Fruit fly (Drosophila melanogaster): Measurements from ENCODE around the gene CG10877.

CG10877 gene

dm6 chr3R:20558106-20558489, 5.8 kb downstream of the CG10877 start (continued):
- TF ChIP-seq CG9437 (GFP tag; optimal IDR thresholded peaks at IDR 0.05) = peak; percentile 13
- no peak for TF ChIP-seq CG15269 (tag; optimal IDR thresholded peaks at IDR 0.05)
- TF ChIP-seq Dll (GFP tag; IDR thresholded peaks at IDR 0.05; ENCODE audit: partially characterized antibody) = peak; percentile 69
- peak in 1 of 2 experiments; percentile 23 for TF ChIP-seq Hr51 (GFP tag; optimal IDR thresholded peaks at IDR 0.05)
- peak; percentile 34; the same call in 1 of the 3 replicates for TF ChIP-seq H15 (GFP tag; IDR thresholded peaks at IDR 0.05)
- TF ChIP-seq CG16863 (GFP tag; optimal IDR thresholded peaks at IDR 0.05) = no peak
- no peak for TF ChIP-seq her (GFP tag; optimal IDR thresholded peaks at IDR 0.05)
- TF ChIP-seq CG4404 (GFP tag; IDR thresholded peaks at IDR 0.05) = no peak
- TF ChIP-seq CG12299 (tag; optimal IDR thresholded peaks at IDR 0.05) = no peak
- TF ChIP-seq sc (optimal IDR thresholded peaks at IDR 0.05) = no peak
- no peak for TF ChIP-seq sc (GFP tag; optimal IDR thresholded peaks at IDR 0.05)
- peak; percentile 59 for TF ChIP-seq ci (GFP tag; IDR thresholded peaks at IDR 0.05)
- TF ChIP-seq CG6654 (GFP tag; optimal IDR thresholded peaks at IDR 0.05) = no peak
- no peak for TF ChIP-seq CG9817 (tag; optimal IDR thresholded peaks at IDR 0.05)
- TF ChIP-seq ken (GFP tag; IDR thresholded peaks at IDR 0.05) = peak; percentile 58; the same call in 1 of the 3 replicates
- 0 out of 2 replicates have a peak, but pooled peaks have one; percentile 22 for TF ChIP-seq CG5953 (GFP tag; IDR thresholded peaks at IDR 0.05)
- TF ChIP-seq gfzf (GFP tag; optimal IDR thresholded peaks at IDR 0.05) = peak; percentile 51
- 0 out of 3 replicates have a peak, but pooled peaks have one; percentile 5 for TF ChIP-seq CG7963 (GFP tag; IDR thresholded peaks at IDR 0.05; ENCODE audit: partially characterized antibody)
- TF ChIP-seq Abd-B (GFP tag; optimal IDR thresholded peaks at IDR 0.05) = no peak
- no peak for TF ChIP-seq Xbp1 (GFP tag; optimal IDR thresholded peaks at IDR 0.05)
- no peak for TF ChIP-seq CG18619 (GFP tag; optimal IDR thresholded peaks at IDR 0.05)
- no peak for TF ChIP-seq ERR (GFP tag; optimal IDR thresholded peaks at IDR 0.05)
- TF ChIP-seq fd96Cb (tag; optimal IDR thresholded peaks at IDR 0.05) = no peak
- peak; percentile 37 for TF ChIP-seq wek (GFP tag; optimal IDR thresholded peaks at IDR 0.05)
- peak; percentile 21; the same call in 1 of the 4 replicates for TF ChIP-seq Gug (GFP tag; IDR thresholded peaks at IDR 0.05)
- peak; percentile 48 for TF ChIP-seq CG2129 (GFP tag; IDR thresholded peaks at IDR 0.05; ENCODE audit: partially characterized antibody)
- TF ChIP-seq CG2712 (tag; optimal IDR thresholded peaks at IDR 0.05) = no peak
- no peak for TF ChIP-seq Ada2b (GFP tag; IDR thresholded peaks at IDR 0.05)
- no peak for TF ChIP-seq Pdp1 (GFP tag; optimal IDR thresholded peaks at IDR 0.05)
- no peak for TF ChIP-seq Deaf1 (tag; optimal IDR thresholded peaks at IDR 0.05)
- TF ChIP-seq CG2889 (GFP tag; IDR thresholded peaks at IDR 0.05) = no peak
- TF ChIP-seq CG7786 (GFP tag; optimal IDR thresholded peaks at IDR 0.05) = no peak
- peak; percentile 49 for TF ChIP-seq CG1603 (tag; optimal IDR thresholded peaks at IDR 0.05)
- TF ChIP-seq cg (GFP tag; optimal IDR thresholded peaks at IDR 0.05) = no peak
- no peak for TF ChIP-seq CkIIα-i1 (GFP tag; IDR thresholded peaks at IDR 0.05)
- TF ChIP-seq BEAF-32 (GFP tag; optimal IDR thresholded peaks at IDR 0.05) = peak; percentile 70
- TF ChIP-seq ssp (GFP tag; IDR thresholded peaks at IDR 0.05) = peak; percentile 9; the same call in 1 of the 2 replicates
- no peak for TF ChIP-seq CG12104 (GFP tag; optimal IDR thresholded peaks at IDR 0.05)
- peak; percentile 7 for TF ChIP-seq Sin3A (optimal IDR thresholded peaks at IDR 0.05)
- no peak for TF ChIP-seq gsb-n (tag; optimal IDR thresholded peaks at IDR 0.05)
- peak; percentile 70 for TF ChIP-seq NFAT (GFP tag; IDR thresholded peaks at IDR 0.05)
- TF ChIP-seq CG15601 (tag; optimal IDR thresholded peaks at IDR 0.05) = no peak
- TF ChIP-seq CG9932 (GFP tag; IDR thresholded peaks at IDR 0.05) = peak; percentile 76
- TF ChIP-seq YL-1 (GFP tag; optimal IDR thresholded peaks at IDR 0.05) = peak; percentile 68
- TF ChIP-seq CG17361 (GFP tag; IDR thresholded peaks at IDR 0.05) = peak; percentile 42; the same call in 1 of the 3 replicates
- no peak for TF ChIP-seq CG6854 (GFP tag; optimal IDR thresholded peaks at IDR 0.05)
- TF ChIP-seq CG15011 (GFP tag; optimal IDR thresholded peaks at IDR 0.05) = no peak
- TF ChIP-seq so (GFP tag; IDR thresholded peaks at IDR 0.05) = no peak
- TF ChIP-seq CG18476 (GFP tag; optimal IDR thresholded peaks at IDR 0.05) = no peak
- TF ChIP-seq CG10959 (GFP tag; IDR thresholded peaks at IDR 0.05) = no peak
- TF ChIP-seq CG11696 (GFP tag; IDR thresholded peaks at IDR 0.05) = no peak
